Fruit fly (Drosophila melanogaster): ENCODE measurements around the gene CG16711.

DNA sequence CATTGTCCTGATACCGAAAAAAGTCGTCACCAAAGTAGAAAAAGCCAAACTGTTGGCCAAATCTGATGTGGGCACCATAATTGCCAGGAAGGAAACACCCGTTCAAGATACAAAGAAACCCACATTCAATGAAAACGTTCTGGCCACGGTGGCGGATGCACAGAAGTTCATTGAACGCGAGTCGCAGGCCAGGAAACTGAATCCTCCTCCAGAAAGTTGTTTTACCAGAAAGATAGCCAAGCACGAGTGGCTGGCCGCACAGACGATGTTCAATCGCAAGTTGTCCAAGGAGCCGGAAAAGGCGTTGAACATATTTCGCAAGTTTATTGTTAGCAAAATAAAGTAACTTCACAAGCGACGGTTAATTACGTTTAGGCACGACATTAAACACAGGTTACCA, 16.0 kb downstream of the CG16711 start:
- no peak for TF ChIP-seq Vsx2 (GFP tag; optimal IDR thresholded peaks at IDR 0.05; ENCODE audit: partially characterized antibody)
- no peak for TF ChIP-seq dmrt93B (GFP tag; optimal IDR thresholded peaks at IDR 0.05)
- TF ChIP-seq pan (optimal IDR thresholded peaks at IDR 0.05) = no peak
